Worm (Caenorhabditis elegans): ENCODE measurements around the gene end-3.

DNA sequence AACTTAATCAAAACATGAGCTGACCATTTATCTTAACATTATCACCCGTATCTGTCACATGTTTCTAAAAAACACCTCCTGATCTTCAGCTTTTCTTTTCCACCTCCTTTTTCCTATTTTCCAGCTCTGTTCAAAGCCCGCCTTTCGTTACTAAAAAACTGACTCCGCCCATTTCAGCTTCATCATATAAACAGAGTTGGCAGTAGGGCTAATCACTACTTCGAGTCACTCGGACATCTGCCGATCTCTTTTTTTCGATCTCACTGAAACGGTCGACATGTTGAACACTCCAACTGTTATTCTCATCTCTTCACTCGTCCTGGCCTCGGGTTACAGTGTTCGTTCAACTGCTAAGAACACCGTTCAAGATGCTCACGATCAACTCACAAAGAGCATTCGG lies 22.0 kb upstream of the end-3 start, which contains the start of gene droe-4:
- TF ChIP-seq mep-1 (tag; optimal IDR thresholded peaks at IDR 0.05) (no peak), alr-1 (tag; optimal IDR thresholded peaks at IDR 0.05; ENCODE audit: borderline replicate concordance) (no peak), mdl-1 (tag; optimal IDR thresholded peaks at IDR 0.05) (no peak), nhr-85 (tag) (no peak), skn-1 (tag; optimal IDR thresholded peaks at IDR 0.05) (no peak)
